Fruit fly (Drosophila melanogaster) whole organism: ENCODE results near the gene CG31678.

Experiments used
- CG8478 ChIP-seq: fragments of >200 bp; optimal IDR thresholded peaks from 2 replicates; lab custom pipeline; 2018; ENCODE audit warnings: inconsistent platforms
- Dll ChIP-seq: fragments of >200 bp; optimal IDR thresholded peaks from 2 replicates; lab custom pipeline; 2017
- EcR ChIP-seq, 2 experiments: fragments of >200 bp; optimal IDR thresholded peaks; 2 replicates each; lab custom pipeline; 2017; ENCODE audit warnings: missing biosample characterization in 2 of 2, missing genetic modification characterization in 2 of 2, missing genetic modification reagents in 2 of 2
- psq ChIP-seq: fragments of >200 bp; optimal IDR thresholded peaks from 2 replicates; lab custom pipeline; 2017
- usp ChIP-seq: fragments of >200 bp; optimal IDR thresholded peaks from 2 replicates; lab custom pipeline; 2017; ENCODE audit warnings: missing biosample characterization, missing genetic modification characterization, mixed read lengths

- TF ChIP-seq CG8478 (lab: Kevin White, UChicago) (no peak), psq (no peak), Dll (no peak), EcR (GFP tag; optimal IDR thresholded peaks at IDR 0.05; lab: Kevin White, UChicago) (no peak), usp (GFP tag; lab: Kevin White, UChicago) (no peak)
Measured at dm6 chr2L:20673737-20674461, 1.8 kb downstream of the CG31678 start.
